Worm (Caenorhabditis elegans) whole organism, L3 larva: ENCODE data around the gene rpl-36.A.
A peak's percentile ranks its signal among the peaks of the same experiment; 100 is the strongest.

Source experiments
- R02D3.7 ChIP-seq: fragments of 150-350 bp; optimal IDR thresholded peaks from 2 replicates; lab custom pipeline; 2014; ENCODE audit warnings: missing biosample characterization, missing genetic modification characterization
- aly-2 ChIP-seq: fragments of 150-350 bp; optimal IDR thresholded peaks from 2 replicates; lab custom pipeline; 2014; ENCODE audit warnings: missing biosample characterization, missing genetic modification characterization
- ama-1 ChIP-seq: fragments of 150-350 bp; optimal IDR thresholded peaks from 2 replicates; lab custom pipeline; 2018
- ceh-16 ChIP-seq: sonication (generic microtip); optimal IDR thresholded peaks from 2 replicates; lab custom pipeline; 2017; ENCODE audit warnings: missing biosample characterization, missing genetic modification characterization
- ceh-28 ChIP-seq: fragments of 150-350 bp; optimal IDR thresholded peaks from 2 replicates; lab custom pipeline; 2014; ENCODE audit warnings: missing biosample characterization, missing genetic modification reagents, missing genetic modification characterization
- ceh-82 ChIP-seq: fragments of 150-350 bp; optimal IDR thresholded peaks from 2 replicates; lab custom pipeline; 2014; ENCODE audit warnings: missing biosample characterization, missing genetic modification characterization
- daf-12 ChIP-seq: fragments of 150-350 bp; optimal IDR thresholded peaks from 2 replicates; lab custom pipeline; 2014; ENCODE audit warnings: missing biosample characterization, missing genetic modification reagents, missing genetic modification characterization
- egl-27 ChIP-seq: sonication (generic microtip); optimal IDR thresholded peaks from 4 replicates; lab custom pipeline; 2017; ENCODE audit warnings: missing biosample characterization, missing genetic modification reagents, missing genetic modification characterization
- elt-1 ChIP-seq: fragments of 150-350 bp; optimal IDR thresholded peaks from 2 replicates; lab custom pipeline; 2014; ENCODE audit warnings: missing biosample characterization, missing genetic modification characterization
- eor-1 ChIP-seq, 2 experiments: fragments of 150-350 bp; optimal IDR thresholded peaks; 2 replicates each; lab custom pipeline; 2014 to 2018; ENCODE audit warnings: missing biosample characterization in 2 of 2, missing genetic modification characterization in 2 of 2
- fkh-10 ChIP-seq: sonication (generic microtip); optimal IDR thresholded peaks from 2 replicates; lab custom pipeline; 2017; ENCODE audit warnings: missing biosample characterization, missing genetic modification reagents, missing genetic modification characterization
- fkh-2 ChIP-seq: fragments of 150-350 bp; optimal IDR thresholded peaks from 2 replicates; lab custom pipeline; 2014; ENCODE audit warnings: missing biosample characterization, missing genetic modification reagents, missing genetic modification characterization
- fos-1 ChIP-seq: fragments of 150-350 bp; optimal IDR thresholded peaks from 2 replicates; lab custom pipeline; 2014; ENCODE audit warnings: missing biosample characterization, missing genetic modification characterization
- hmg-11 ChIP-seq: sonication (generic microtip); optimal IDR thresholded peaks from 2 replicates; lab custom pipeline; 2016; ENCODE audit warnings: missing genetic modification characterization, missing compliant biosample characterization
- jun-1 ChIP-seq: fragments of 150-350 bp; optimal IDR thresholded peaks from 2 replicates; lab custom pipeline; 2014; ENCODE audit warnings: missing biosample characterization, missing genetic modification reagents, missing genetic modification characterization
- lin-39 ChIP-seq: fragments of 150-350 bp; optimal IDR thresholded peaks from 2 replicates; lab custom pipeline; 2018; ENCODE audit warnings: missing biosample characterization, missing genetic modification reagents, missing genetic modification characterization
- mdl-1 ChIP-seq: fragments of 150-350 bp; optimal IDR thresholded peaks from 2 replicates; lab custom pipeline; 2014; ENCODE audit warnings: missing biosample characterization, missing genetic modification characterization
- nfya-1 ChIP-seq: sonication (generic microtip); optimal IDR thresholded peaks from 2 replicates; lab custom pipeline; 2017; ENCODE audit warnings: missing genetic modification characterization, mild to moderate bottlenecking, missing compliant biosample characterization, antibody characterized with exemption, moderate library complexity; ENCODE audit not compliant: insufficient read depth
- nhr-11 ChIP-seq: fragments of 150-350 bp; optimal IDR thresholded peaks from 2 replicates; lab custom pipeline; 2014; ENCODE audit warnings: missing biosample characterization, missing genetic modification characterization
- nhr-23 ChIP-seq: fragments of 150-350 bp; optimal IDR thresholded peaks from 2 replicates; lab custom pipeline; 2014; ENCODE audit warnings: missing biosample characterization, missing genetic modification reagents, missing genetic modification characterization
- nhr-237 ChIP-seq: fragments of 150-350 bp; optimal IDR thresholded peaks from 2 replicates; lab custom pipeline; 2014; ENCODE audit warnings: missing biosample characterization, missing genetic modification characterization
- nhr-25 ChIP-seq: sonication (generic microtip); optimal IDR thresholded peaks from 2 replicates; lab custom pipeline; 2017; ENCODE audit warnings: missing biosample characterization, missing genetic modification characterization
- nhr-28 ChIP-seq: fragments of 150-350 bp; optimal IDR thresholded peaks from 2 replicates; lab custom pipeline; 2014; ENCODE audit warnings: missing biosample characterization, missing genetic modification characterization
- nhr-67 ChIP-seq: fragments of 150-350 bp; optimal IDR thresholded peaks from 2 replicates; lab custom pipeline; 2014; ENCODE audit warnings: missing biosample characterization, missing genetic modification characterization
- nhr-76 ChIP-seq: fragments of 150-350 bp; sonication (generic microtip); optimal IDR thresholded peaks from 5 replicates; lab custom pipeline; 2014; ENCODE audit warnings: missing biosample characterization, missing genetic modification characterization
- nhr-77 ChIP-seq: fragments of 150-350 bp; optimal IDR thresholded peaks from 2 replicates; lab custom pipeline; 2014; ENCODE audit warnings: missing biosample characterization, missing genetic modification characterization
- pha-4 ChIP-seq: fragments of 150-350 bp; optimal IDR thresholded peaks from 2 replicates; lab custom pipeline; 2014; ENCODE audit warnings: missing biosample characterization, missing genetic modification reagents, missing genetic modification characterization
- tbx-2 ChIP-seq: sonication (generic microtip); optimal IDR thresholded peaks from 2 replicates; lab custom pipeline; 2016; ENCODE audit warnings: mild to moderate bottlenecking, missing genetic modification characterization, missing compliant biosample characterization
- unc-39 ChIP-seq: sonication (generic microtip); optimal IDR thresholded peaks from 4 replicates; lab custom pipeline; 2017; ENCODE audit warnings: missing biosample characterization, missing genetic modification characterization
- unc-62 ChIP-seq: fragments of 150-350 bp; sonication (generic microtip); optimal IDR thresholded peaks from 4 replicates; lab custom pipeline; 2014; ENCODE audit warnings: missing biosample characterization, missing genetic modification reagents, missing genetic modification characterization
- zag-1 ChIP-seq: fragments of 150-350 bp; optimal IDR thresholded peaks from 2 replicates; lab custom pipeline; 2014; ENCODE audit warnings: missing biosample characterization, missing genetic modification characterization
- ztf-11 ChIP-seq: fragments of 150-350 bp; optimal IDR thresholded peaks from 2 replicates; lab custom pipeline; 2014; ENCODE audit warnings: missing biosample characterization, missing genetic modification characterization
- ztf-4 ChIP-seq: fragments of 150-350 bp; optimal IDR thresholded peaks from 2 replicates; lab custom pipeline; 2014; ENCODE audit warnings: missing biosample characterization, missing genetic modification characterization

Gene rpl-36.A

ce11 chrII:11092413-11092812 is 4.6 kb downstream of the rpl-36.A start, which contains the start of gene rpl-42:
Gene rpl-42 (plus strand): TSS chrII:11092713.
- no peak for TF ChIP-seq zag-1 (tag; lab: Kevin White, UChicago)
- no peak for TF ChIP-seq ceh-28 (tag; lab: Kevin White, UChicago)

ce11 chrII:11091577-11091976 is 5.4 kb downstream of the rpl-36.A start:
- peak; percentile 16 for TF ChIP-seq nfya-1 (tag; lab: Kevin White, UChicago)
- TF ChIP-seq fkh-10 (GFP tag; lab: Kevin White, UChicago), result peak; percentile 22
- no peak for TF ChIP-seq aly-2 (tag; lab: Kevin White, UChicago)

ce11 chrII:11089356-11089755 is 7.6 kb downstream of the rpl-36.A start, which contains the start of gene unc-53:
Gene unc-53 (minus strand): TSS chrII:11089456.
- no peak for TF ChIP-seq nhr-23 (tag; lab: Kevin White, UChicago)
- no peak for TF ChIP-seq nhr-237 (tag; lab: Kevin White, UChicago)
- no peak for TF ChIP-seq elt-1 (tag; lab: Kevin White, UChicago)
- TF ChIP-seq zag-1 (tag; lab: Kevin White, UChicago), result no peak
- TF ChIP-seq nhr-11 (tag; lab: Kevin White, UChicago), result no peak
- TF ChIP-seq mdl-1 (tag; lab: Kevin White, UChicago), result no peak
- TF ChIP-seq lin-39 (tag; lab: Kevin White, UChicago), result no peak
- no peak for TF ChIP-seq fkh-2 (tag; lab: Kevin White, UChicago)
- no peak for TF ChIP-seq eor-1 (tag; optimal IDR thresholded peaks at IDR 0.05; lab: Kevin White, UChicago)
- no peak for TF ChIP-seq ceh-28 (tag; lab: Kevin White, UChicago)
- no peak for TF ChIP-seq nhr-76 (tag; lab: Kevin White, UChicago)
- TF ChIP-seq unc-62, result no peak
- no peak for TF ChIP-seq egl-27
- TF ChIP-seq daf-12 (tag; lab: Kevin White, UChicago), result no peak
- TF ChIP-seq nhr-77 (tag; lab: Kevin White, UChicago), result no peak
- TF ChIP-seq ztf-11 (tag; lab: Kevin White, UChicago), result no peak
- no peak for TF ChIP-seq unc-39 (tag; lab: Kevin White, UChicago)
- no peak for TF ChIP-seq nhr-28 (tag; lab: Kevin White, UChicago)

ce11 chrII:11088137-11088536 is 8.9 kb downstream of the rpl-36.A start:
- TF ChIP-seq ztf-4 (tag; lab: Kevin White, UChicago) (no peak), aly-2 (tag; lab: Kevin White, UChicago) (no peak), hmg-11 (no peak), fos-1 (tag; lab: Kevin White, UChicago) (no peak)

- TF ChIP-seq pha-4 (tag; lab: Kevin White, UChicago) (no peak), ceh-82 (no peak), ceh-28 (tag; lab: Kevin White, UChicago) (no peak), ztf-11 (tag; lab: Kevin White, UChicago) (no peak), nhr-11 (tag; lab: Kevin White, UChicago) (no peak), R02D3.7 (no peak), nhr-237 (tag; lab: Kevin White, UChicago) (no peak), zag-1 (tag; lab: Kevin White, UChicago) (no peak), jun-1 (tag; lab: Kevin White, UChicago) (no peak), tbx-2 (tag; lab: Kevin White, UChicago) (no peak), hmg-11 (no peak), nhr-23 (tag; lab: Kevin White, UChicago) (no peak), nhr-67 (tag; lab: Kevin White, UChicago) (no peak), ama-1 (no peak), nhr-28 (tag; lab: Kevin White, UChicago) (no peak), ceh-16 (tag; lab: Kevin White, UChicago) (no peak), fkh-2 (tag; lab: Kevin White, UChicago) (no peak), daf-12 (tag; lab: Kevin White, UChicago) (no peak), fos-1 (tag; lab: Kevin White, UChicago) (no peak), nfya-1 (tag; lab: Kevin White, UChicago) (no peak)
- TF ChIP-seq, all 47 proteins: peak for 0
These were observed 10.2 kb downstream of the rpl-36.A start for ce11 chrII:11086770-11087169.

ce11 chrII:11076550-11076949 is 20.5 kb downstream of the rpl-36.A start:
- TF ChIP-seq ztf-4 (tag; lab: Kevin White, UChicago) (no peak), elt-1 (tag; lab: Kevin White, UChicago) (peak; percentile 82), nhr-25 (tag; lab: Kevin White, UChicago) (peak; percentile 12)
